Fruit fly (Drosophila melanogaster): Measurements from ENCODE around the gene cdi.

- no peak for TF ChIP-seq pan (optimal IDR thresholded peaks at IDR 0.05)
- TF ChIP-seq Dll (optimal IDR thresholded peaks at IDR 0.05): no peak
- no peak for TF ChIP-seq CG8478 (optimal IDR thresholded peaks at IDR 0.05)
- TF ChIP-seq usp (GFP tag; optimal IDR thresholded peaks at IDR 0.05): no peak
Measured at dm6 chr3R:19054839-19055238, 39.2 kb downstream of the cdi start.

Measured in whole organism.